Worm (Caenorhabditis elegans): ENCODE measurements around the gene H09F14.1.

DNA sequence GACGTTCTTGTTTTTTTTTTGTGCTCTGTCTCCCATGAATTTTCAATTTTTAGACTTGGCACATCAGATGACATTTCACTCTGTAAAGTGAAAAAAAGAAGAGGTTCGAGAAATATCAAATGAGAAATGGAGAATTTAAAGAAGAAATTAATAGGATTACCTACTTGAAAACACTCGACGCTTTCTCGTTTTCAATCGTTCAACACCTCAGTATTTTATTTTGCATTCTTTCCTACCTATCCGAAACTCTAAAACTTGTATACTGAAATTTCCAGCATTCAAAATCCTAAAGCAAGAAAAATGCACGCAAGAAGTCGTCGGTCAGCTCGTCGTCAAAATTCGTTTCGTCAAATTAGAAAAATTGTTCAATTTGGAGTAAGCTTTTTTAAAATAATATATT, 20.3 kb upstream of the H09F14.1 start, which contains the start of gene kvs-2:
- no peak for TF ChIP-seq Y22D7AL.16 (tag; optimal IDR thresholded peaks at IDR 0.05)
- TF ChIP-seq ceh-24 (tag; optimal IDR thresholded peaks at IDR 0.05): no peak
- TF ChIP-seq pha-4 (tag; optimal IDR thresholded peaks at IDR 0.05): no peak
- no peak for TF ChIP-seq T23F11.4 (GFP tag; optimal IDR thresholded peaks at IDR 0.05)
- TF ChIP-seq ceh-30 (tag; optimal IDR thresholded peaks at IDR 0.05): no peak
- no peak for TF ChIP-seq pag-3 (tag; optimal IDR thresholded peaks at IDR 0.05; ENCODE audit: borderline replicate concordance)
